ENCODE assay signal across 2 worm cellular contexts in the genomic region with DNA sequence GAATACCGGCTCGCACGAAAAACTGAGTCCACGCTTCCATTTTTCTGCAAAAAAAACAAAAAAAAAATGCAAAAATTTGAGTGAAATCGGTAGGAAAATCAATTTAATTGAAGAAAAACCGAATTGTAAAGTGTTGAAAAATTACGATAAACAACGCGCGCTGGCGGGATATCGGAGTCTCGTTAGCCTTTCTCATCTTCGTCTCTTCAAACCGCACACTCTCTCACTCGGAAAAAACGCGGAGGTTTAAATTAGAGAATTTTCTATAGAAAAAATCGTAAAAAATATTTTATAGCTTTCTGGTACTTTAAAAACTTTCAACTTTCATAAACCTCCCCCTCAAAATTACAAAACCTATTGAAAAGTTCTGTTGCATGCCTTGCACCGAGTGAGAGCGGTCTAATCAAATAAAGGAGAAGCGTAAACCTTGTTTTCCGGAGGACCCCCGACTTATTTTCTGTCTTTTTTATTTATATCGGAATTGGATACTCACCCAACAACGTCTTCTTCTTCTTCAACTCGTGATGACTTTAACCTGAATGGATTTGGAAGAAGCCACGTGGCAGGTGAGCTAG.
TF ChIP-seq lines count a peak whose summit lies in the region.

A gene (minus strand): TSS at position 52 of the 575 bp plus-strand sequence.
A gene (plus strand): TSS at position 230 of the 575 bp plus-strand sequence.

TF ChIP-seq in whole organism, L1 larva, 84 proteins besides CTCF, POLR2A, EP300 and RAD21 (continued from another document):
- peak; percentile 11 for TF ChIP-seq C16A3.4 (tag; optimal IDR thresholded peaks at IDR 0.05; lab: Kevin White, UChicago)
- peak; percentile 72 for TF ChIP-seq lin-39 (tag; optimal IDR thresholded peaks at IDR 0.05; lab: Kevin White, UChicago)
- TF ChIP-seq fos-1 (tag; optimal IDR thresholded peaks at IDR 0.05; lab: Kevin White, UChicago) = peak; percentile 20
- TF ChIP-seq grh-1 (GFP tag; IDR thresholded peaks at IDR 0.05; lab: Robert Waterston, UW) = peak; percentile 55; the same call in 1 of the 2 replicates
- no peak for TF ChIP-seq ceh-8 (GFP tag; optimal IDR thresholded peaks at IDR 0.05; lab: Kevin White, UChicago)
- peak; percentile 63 for TF ChIP-seq isw-1 (GFP tag; IDR thresholded peaks at IDR 0.05; lab: Robert Waterston, UW)
- no peak for TF ChIP-seq elt-2 (tag; optimal IDR thresholded peaks at IDR 0.05; lab: Kevin White, UChicago)
- TF ChIP-seq nhr-77 (tag; optimal IDR thresholded peaks at IDR 0.05; lab: Kevin White, UChicago) = peak; percentile 3
- TF ChIP-seq lin-13 (GFP tag; optimal IDR thresholded peaks at IDR 0.05; lab: Kevin White, UChicago) = peak; percentile 43
- TF ChIP-seq dsc-1 (tag; optimal IDR thresholded peaks at IDR 0.05; lab: Kevin White, UChicago) = peak; percentile 62
- peak; percentile 50 for TF ChIP-seq nhr-85 (tag; lab: Kevin White, UChicago)
- peak; percentile 62 for TF ChIP-seq nhr-19 (GFP tag; conservative IDR thresholded peaks at IDR 0.05; lab: Robert Waterston, UW)
- no peak for TF ChIP-seq C34B4.2 (tag; optimal IDR thresholded peaks at IDR 0.05; lab: Kevin White, UChicago)
- peak; percentile 49 for TF ChIP-seq snpc-4 (tag; optimal IDR thresholded peaks at IDR 0.05; lab: Kevin White, UChicago)
- peak; percentile 69 for TF ChIP-seq snu-23 (GFP tag; optimal IDR thresholded peaks at IDR 0.05; lab: Kevin White, UChicago)
- no peak for TF ChIP-seq Y116A8C.19 (tag; optimal IDR thresholded peaks at IDR 0.05; lab: Kevin White, UChicago; ENCODE audit: borderline replicate concordance)
- TF ChIP-seq aly-2 (tag; optimal IDR thresholded peaks at IDR 0.05; lab: Kevin White, UChicago) = no peak
- TF ChIP-seq unc-130 (tag; optimal IDR thresholded peaks at IDR 0.05; lab: Kevin White, UChicago) = peak; percentile 44
- peak; percentile 90 to 95 for TF ChIP-seq lin-35 (GFP tag; optimal IDR thresholded peaks at IDR 0.05; lab: Kevin White, UChicago)
- no peak for TF ChIP-seq hlh-17 (GFP tag; optimal IDR thresholded peaks at IDR 0.05; lab: Kevin White, UChicago; ENCODE audit: borderline replicate concordance)
- peak; percentile 60 for TF ChIP-seq skn-1 (tag; optimal IDR thresholded peaks at IDR 0.05; lab: Kevin White, UChicago)
- peak; percentile 53 for TF ChIP-seq unc-86 (tag; optimal IDR thresholded peaks at IDR 0.05; lab: Kevin White, UChicago)
- TF ChIP-seq mep-1 (tag; optimal IDR thresholded peaks at IDR 0.05; lab: Kevin White, UChicago) = peak; percentile 62
- TF ChIP-seq nhr-47 (tag; optimal IDR thresholded peaks at IDR 0.05; lab: Kevin White, UChicago) = peak; percentile 82
- TF ChIP-seq xbp-1 (tag; optimal IDR thresholded peaks at IDR 0.05; lab: Kevin White, UChicago) = peak; percentile 56
- TF ChIP-seq irx-1 (tag; optimal IDR thresholded peaks at IDR 0.05; lab: Kevin White, UChicago) = peak; percentile 49
- no peak for TF ChIP-seq fkh-8 (tag; optimal IDR thresholded peaks at IDR 0.05; lab: Kevin White, UChicago)
- peak; percentile 28 for TF ChIP-seq blmp-1 (tag; optimal IDR thresholded peaks at IDR 0.05; lab: Kevin White, UChicago)
- peak; percentile 87 to 91 (median 91) for TF ChIP-seq dpl-1 (GFP tag; optimal IDR thresholded peaks at IDR 0.05; lab: Kevin White, UChicago)
- TF ChIP-seq rnt-1 (tag; optimal IDR thresholded peaks at IDR 0.05; lab: Kevin White, UChicago) = peak; percentile 70
- TF ChIP-seq mab-9 (GFP tag; IDR thresholded peaks at IDR 0.05; lab: Robert Waterston, UW) = no peak
- peak; percentile 67 for TF ChIP-seq swsn-7 (tag; optimal IDR thresholded peaks at IDR 0.05; lab: Kevin White, UChicago)
- no peak for TF ChIP-seq ceh-63 (GFP tag; optimal IDR thresholded peaks at IDR 0.05; lab: Kevin White, UChicago)

TF ChIP-seq in whole organism, L3 larva, 47 proteins besides CTCF, POLR2A, EP300 and RAD21 (continued from another document):
- TF ChIP-seq nhr-77 (tag; optimal IDR thresholded peaks at IDR 0.05; lab: Kevin White, UChicago) = no peak
- no peak for TF ChIP-seq ceh-9 (tag; optimal IDR thresholded peaks at IDR 0.05; lab: Kevin White, UChicago)
TF ChIP-seq in whole organism, L3 larva: peak in this region for 9.
